Worm (Caenorhabditis elegans) whole organism, mixed stage, embryonic: ENCODE data around the gene tag-243.

Source experiments
- M03D4.4 ChIP-seq: sonication (generic microtip); optimal IDR thresholded peaks from 2 replicates; lab custom pipeline; 2017; ENCODE audit warnings: mild to moderate bottlenecking, missing genetic modification characterization, missing compliant biosample characterization
- bed-3 ChIP-seq: fragments of 200-800 bp; sonication (Bioruptor generic); optimal IDR thresholded peaks from 3 replicates; lab custom pipeline; 2018; ENCODE audit warnings: mild to moderate bottlenecking, missing genetic modification characterization, moderate library complexity, missing compliant biosample characterization
- blmp-1 ChIP-seq: fragments of 150-350 bp; optimal IDR thresholded peaks from 2 replicates; lab custom pipeline; 2014; ENCODE audit warnings: missing biosample characterization, missing genetic modification characterization
- ceh-39 ChIP-seq: fragments of 150-350 bp; optimal IDR thresholded peaks from 2 replicates; lab custom pipeline; 2014; ENCODE audit warnings: missing biosample characterization, missing genetic modification characterization
- ceh-43 ChIP-seq: fragments of 200-800 bp; sonication (Bioruptor generic); optimal IDR thresholded peaks from 2 replicates; lab custom pipeline; 2018; ENCODE audit warnings: mild to moderate bottlenecking, missing genetic modification characterization, moderate library complexity, missing compliant biosample characterization
- ceh-83 ChIP-seq: fragments of 200-800 bp; sonication (Bioruptor generic); optimal IDR thresholded peaks from 2 replicates; lab custom pipeline; 2018; ENCODE audit warnings: mild to moderate bottlenecking, missing genetic modification characterization, missing compliant biosample characterization
- drap-1 ChIP-seq: fragments of 200-800 bp; sonication (Bioruptor generic); optimal IDR thresholded peaks from 3 replicates; lab custom pipeline; 2018; ENCODE audit warnings: mild to moderate bottlenecking, missing genetic modification characterization, missing compliant biosample characterization
- elt-1 ChIP-seq: sonication (generic microtip); optimal IDR thresholded peaks from 2 replicates; lab custom pipeline; 2017; ENCODE audit warnings: missing genetic modification characterization, mild to moderate bottlenecking, missing compliant biosample characterization, antibody characterized with exemption, moderate library complexity, borderline replicate concordance; ENCODE audit not compliant: insufficient read depth
- elt-3 ChIP-seq: fragments of 150-350 bp; optimal IDR thresholded peaks from 2 replicates; lab custom pipeline; 2014; ENCODE audit warnings: missing biosample characterization, missing genetic modification characterization
- ham-2 ChIP-seq: fragments of 200-800 bp; sonication (Bioruptor generic); optimal IDR thresholded peaks from 2 replicates; lab custom pipeline; 2018; ENCODE audit warnings: mild to moderate bottlenecking, missing genetic modification characterization, missing compliant biosample characterization
- hlh-1 ChIP-seq: fragments of 150-350 bp; optimal IDR thresholded peaks from 2 replicates; lab custom pipeline; 2014; ENCODE audit warnings: missing biosample characterization, missing genetic modification reagents, missing genetic modification characterization
- lin-13 ChIP-seq: fragments of 150-350 bp; optimal IDR thresholded peaks from 2 replicates; lab custom pipeline; 2014; ENCODE audit warnings: missing biosample characterization, missing genetic modification characterization
- lin-32 ChIP-seq: fragments of 200-800 bp; sonication (Bioruptor generic); optimal IDR thresholded peaks from 2 replicates; lab custom pipeline; 2018; ENCODE audit warnings: mild to moderate bottlenecking, missing genetic modification characterization, missing compliant biosample characterization
- lsy-2 ChIP-seq: fragments of 150-350 bp; optimal IDR thresholded peaks from 2 replicates; lab custom pipeline; 2014; ENCODE audit warnings: missing biosample characterization, missing genetic modification characterization
- mab-5 ChIP-seq: fragments of 150-350 bp; optimal IDR thresholded peaks from 2 replicates; lab custom pipeline; 2014; ENCODE audit warnings: missing biosample characterization, missing genetic modification characterization
- mep-1 ChIP-seq: fragments of 150-350 bp; optimal IDR thresholded peaks from 2 replicates; lab custom pipeline; 2017; ENCODE audit warnings: missing biosample characterization, missing genetic modification reagents, missing genetic modification characterization, inconsistent platforms
- mls-2 ChIP-seq: sonication (generic microtip); optimal IDR thresholded peaks from 2 replicates; lab custom pipeline; 2016; ENCODE audit warnings: mild to moderate bottlenecking, missing genetic modification characterization, moderate library complexity, missing compliant biosample characterization
- nhr-12 ChIP-seq: fragments of 150-350 bp; optimal IDR thresholded peaks from 2 replicates; lab custom pipeline; 2014; ENCODE audit warnings: missing biosample characterization, missing genetic modification characterization
- nhr-2 ChIP-seq: fragments of 150-350 bp; optimal IDR thresholded peaks from 2 replicates; lab custom pipeline; 2014; ENCODE audit warnings: missing biosample characterization, missing genetic modification characterization
- nhr-237 ChIP-seq: fragments of 150-350 bp; optimal IDR thresholded peaks from 2 replicates; lab custom pipeline; 2014; ENCODE audit warnings: missing biosample characterization, missing genetic modification characterization
- nhr-28 ChIP-seq: fragments of 150-350 bp; optimal IDR thresholded peaks from 2 replicates; lab custom pipeline; 2014; ENCODE audit warnings: missing biosample characterization, missing genetic modification characterization
- nhr-76 ChIP-seq: sonication (generic microtip); optimal IDR thresholded peaks from 2 replicates; lab custom pipeline; 2017; ENCODE audit warnings: missing biosample characterization, missing genetic modification characterization
- pha-4 ChIP-seq: fragments of 150-350 bp; optimal IDR thresholded peaks from 2 replicates; lab custom pipeline; 2018; ENCODE audit warnings: missing biosample characterization, missing genetic modification reagents, missing genetic modification characterization
- sem-2 ChIP-seq: fragments of 200-800 bp; sonication (Bioruptor generic); optimal IDR thresholded peaks from 2 replicates; lab custom pipeline; 2018; ENCODE audit warnings: mild to moderate bottlenecking, missing genetic modification characterization, missing compliant biosample characterization
- snpc-4 ChIP-seq: fragments of 150-350 bp; optimal IDR thresholded peaks from 2 replicates; lab custom pipeline; 2014; ENCODE audit warnings: missing biosample characterization, missing genetic modification characterization
- sptf-1 ChIP-seq: sonication (generic microtip); optimal IDR thresholded peaks from 2 replicates; lab custom pipeline; 2017; ENCODE audit warnings: mild to moderate bottlenecking, missing genetic modification characterization, moderate library complexity, missing compliant biosample characterization
- tbx-8 ChIP-seq: fragments of 200-800 bp; sonication (Bioruptor generic); optimal IDR thresholded peaks from 2 replicates; lab custom pipeline; 2018; ENCODE audit warnings: mild to moderate bottlenecking, missing genetic modification characterization, moderate library complexity, missing compliant biosample characterization
- unc-120 ChIP-seq: sonication (generic microtip); optimal IDR thresholded peaks from 2 replicates; lab custom pipeline; 2017; ENCODE audit warnings: missing genetic modification characterization, missing compliant biosample characterization; ENCODE audit not compliant: poor library complexity, severe bottlenecking
- unc-39 ChIP-seq: fragments of 150-350 bp; optimal IDR thresholded peaks from 2 replicates; lab custom pipeline; 2014; ENCODE audit warnings: missing biosample characterization, missing genetic modification characterization
- unc-62 ChIP-seq: fragments of 150-350 bp; optimal IDR thresholded peaks from 2 replicates; lab custom pipeline; 2014; ENCODE audit warnings: missing biosample characterization, missing genetic modification reagents, missing genetic modification characterization
- zip-8 ChIP-seq: fragments of 150-350 bp; optimal IDR thresholded peaks from 2 replicates; lab custom pipeline; 2014; ENCODE audit warnings: missing biosample characterization, missing genetic modification characterization
- ztf-11 ChIP-seq: fragments of 150-350 bp; optimal IDR thresholded peaks from 2 replicates; lab custom pipeline; 2014; ENCODE audit warnings: missing biosample characterization, missing genetic modification characterization

The tag-243 gene

DNA sequence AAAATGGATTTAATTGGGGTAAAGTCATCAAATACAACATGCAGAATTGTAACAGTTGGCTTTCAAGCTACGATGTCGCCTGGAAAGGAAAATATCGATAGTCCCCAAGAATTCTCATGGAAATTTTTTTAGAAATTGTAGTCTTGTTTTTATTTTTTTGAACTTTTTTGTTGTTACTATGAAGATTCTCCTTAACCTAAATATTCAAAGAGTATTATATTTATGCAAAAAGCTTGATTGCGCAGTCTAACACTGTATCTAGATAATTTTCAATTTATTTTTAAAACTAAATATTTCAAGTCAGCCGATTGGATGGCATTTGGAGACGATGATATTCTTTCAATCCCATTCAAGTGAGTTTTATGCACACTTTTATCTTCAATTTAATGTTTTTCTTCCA is 17.0 kb upstream of the tag-243 start, which contains the start of gene pgap-2:
Gene pgap-2 (plus strand): TSS at position 301 of the 400 bp plus-strand sequence.
- no peak for TF ChIP-seq pha-4 (tag; lab: Kevin White, UChicago)

DNA sequence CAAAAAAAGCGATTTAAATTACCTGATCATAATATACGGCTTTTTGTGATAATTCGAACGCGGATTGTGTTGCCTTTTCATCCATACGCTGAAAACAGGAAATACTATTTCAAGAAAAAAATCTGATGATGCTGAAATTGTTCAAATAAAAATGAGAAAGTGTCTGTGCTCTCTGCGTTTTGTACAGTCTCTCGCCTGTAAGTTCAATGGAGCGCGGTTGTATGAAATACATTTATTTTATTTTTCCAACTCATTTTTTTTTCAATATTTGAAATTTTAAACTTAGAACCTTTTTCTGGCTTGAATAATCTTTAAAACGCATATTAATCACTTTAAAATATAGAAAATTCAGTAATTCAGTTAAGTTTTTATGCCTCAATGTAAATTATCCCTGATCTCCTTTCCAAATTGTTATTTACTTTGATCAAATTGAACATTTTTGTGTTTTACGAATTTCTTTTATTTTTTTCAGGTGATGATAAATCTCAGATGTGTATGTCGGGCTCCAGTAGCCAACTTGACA is 15.7 kb upstream of the tag-243 start, which contains the start of the genes clp-2 and mrpl-16:
Gene clp-2 (minus strand): TSS at position 94 of the 523 bp plus-strand sequence.
Gene mrpl-16 (plus strand): TSS at position 473 of the 523 bp plus-strand sequence.
- no peak for TF ChIP-seq elt-1 (tag; lab: Kevin White, UChicago)
- TF ChIP-seq lin-13 (tag; lab: Kevin White, UChicago): no peak
- no peak for TF ChIP-seq drap-1 (GFP tag; lab: Kevin White, UChicago)
- no peak for TF ChIP-seq nhr-2 (tag; lab: Kevin White, UChicago)
- no peak for TF ChIP-seq bed-3 (GFP tag; lab: Kevin White, UChicago)
- TF ChIP-seq lsy-2 (tag; lab: Kevin White, UChicago): no peak
- no peak for TF ChIP-seq elt-3
- no peak for TF ChIP-seq sptf-1 (tag; lab: Kevin White, UChicago)
- no peak for TF ChIP-seq ceh-83 (GFP tag; lab: Kevin White, UChicago)
- TF ChIP-seq unc-120 (tag; lab: Kevin White, UChicago): no peak
- no peak for TF ChIP-seq ztf-11 (tag; lab: Kevin White, UChicago)
- TF ChIP-seq mab-5 (tag; lab: Kevin White, UChicago): no peak
- TF ChIP-seq hlh-1 (tag; lab: Kevin White, UChicago): no peak
- TF ChIP-seq mls-2: no peak
- TF ChIP-seq mep-1 (tag; lab: Kevin White, UChicago): no peak

- no peak for TF ChIP-seq ceh-83 (GFP tag; lab: Kevin White, UChicago)
- TF ChIP-seq sem-2 (GFP tag; lab: Kevin White, UChicago): no peak
- no peak for TF ChIP-seq lsy-2 (tag; lab: Kevin White, UChicago)
- TF ChIP-seq blmp-1 (tag; lab: Kevin White, UChicago): no peak
- no peak for TF ChIP-seq drap-1 (GFP tag; lab: Kevin White, UChicago)
- TF ChIP-seq nhr-12 (tag; lab: Kevin White, UChicago): no peak
- TF ChIP-seq elt-3: no peak
- no peak for TF ChIP-seq hlh-1 (tag; lab: Kevin White, UChicago)
- TF ChIP-seq unc-62: no peak
- no peak for TF ChIP-seq pha-4 (tag; lab: Kevin White, UChicago)
- no peak for TF ChIP-seq nhr-237 (tag; lab: Kevin White, UChicago)
- no peak for TF ChIP-seq zip-8
- TF ChIP-seq elt-1 (tag; lab: Kevin White, UChicago): no peak
- no peak for TF ChIP-seq sptf-1 (tag; lab: Kevin White, UChicago)
- no peak for TF ChIP-seq nhr-2 (tag; lab: Kevin White, UChicago)
- TF ChIP-seq unc-120 (tag; lab: Kevin White, UChicago): no peak
- TF ChIP-seq unc-39 (tag; lab: Kevin White, UChicago): no peak
- no peak for TF ChIP-seq tbx-8 (GFP tag; lab: Kevin White, UChicago)
- TF ChIP-seq lin-32 (GFP tag; lab: Kevin White, UChicago): no peak
Observed at ce11 chrIII:4699922-4700321, 11.7 kb upstream of the tag-243 start, which contains the start of gene sel-13. Gene sel-13 (minus strand): TSS chrIII:4700224.

DNA sequence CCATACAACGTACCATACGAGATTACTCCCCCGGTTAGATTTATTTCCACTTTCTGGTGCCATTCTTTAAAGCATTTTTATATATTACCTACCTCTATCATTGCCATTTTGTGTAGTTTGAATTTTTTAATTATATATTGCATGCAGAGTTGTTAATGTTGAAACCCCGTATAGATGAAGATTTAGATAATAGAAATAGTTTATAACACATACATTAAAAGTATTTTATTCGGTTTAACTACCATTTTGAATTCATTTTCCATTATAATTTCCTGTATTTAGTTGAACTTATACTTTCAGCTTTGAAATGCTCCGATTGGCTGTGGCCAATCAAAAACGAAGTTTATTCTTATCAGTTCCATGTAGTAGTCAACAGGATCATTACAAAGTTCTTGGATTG is 9.6 kb upstream of the tag-243 start, which contains the start of gene dnj-18:
Gene dnj-18 (plus strand): TSS at position 301 of the 400 bp plus-strand sequence.
- TF ChIP-seq hlh-1 (tag; lab: Kevin White, UChicago) (no peak), ceh-39 (no peak), zip-8 (no peak), mep-1 (tag; lab: Kevin White, UChicago) (no peak), bed-3 (GFP tag; lab: Kevin White, UChicago) (no peak), sptf-1 (tag; lab: Kevin White, UChicago) (no peak), lin-13 (tag; lab: Kevin White, UChicago) (no peak), unc-120 (tag; lab: Kevin White, UChicago) (no peak), ztf-11 (tag; lab: Kevin White, UChicago) (no peak), tbx-8 (GFP tag; lab: Kevin White, UChicago) (no peak), blmp-1 (tag; lab: Kevin White, UChicago) (no peak), elt-1 (tag; lab: Kevin White, UChicago) (no peak), mls-2 (no peak)

- no peak for TF ChIP-seq nhr-2 (tag; lab: Kevin White, UChicago)
- TF ChIP-seq mab-5 (tag; lab: Kevin White, UChicago): no peak
- TF ChIP-seq pha-4 (tag; lab: Kevin White, UChicago): no peak
- TF ChIP-seq hlh-1 (tag; lab: Kevin White, UChicago): no peak
- no peak for TF ChIP-seq lsy-2 (tag; lab: Kevin White, UChicago)
- no peak for TF ChIP-seq nhr-28 (tag; lab: Kevin White, UChicago)
- no peak for TF ChIP-seq sem-2 (GFP tag; lab: Kevin White, UChicago)
- no peak for TF ChIP-seq nhr-237 (tag; lab: Kevin White, UChicago)
- TF ChIP-seq ceh-83 (GFP tag; lab: Kevin White, UChicago): no peak
- TF ChIP-seq nhr-76 (tag; lab: Kevin White, UChicago): no peak
- TF ChIP-seq ham-2 (GFP tag; lab: Kevin White, UChicago): no peak
- TF ChIP-seq elt-1 (tag; lab: Kevin White, UChicago): no peak
- no peak for TF ChIP-seq ceh-39
- no peak for TF ChIP-seq bed-3 (GFP tag; lab: Kevin White, UChicago)
- no peak for TF ChIP-seq zip-8
- TF ChIP-seq ceh-43 (GFP tag; lab: Kevin White, UChicago): no peak
- TF ChIP-seq lin-13 (tag; lab: Kevin White, UChicago): no peak
- no peak for TF ChIP-seq snpc-4 (tag; lab: Kevin White, UChicago)
- no peak for TF ChIP-seq nhr-12 (tag; lab: Kevin White, UChicago)
- no peak for TF ChIP-seq M03D4.4
- TF ChIP-seq, all 35 proteins: peak for 0
Observed at ce11 chrIII:4696903-4697302, 8.6 kb upstream of the tag-243 start.
